Worm (Caenorhabditis elegans) whole organism, L4 larva: ENCODE data around the gene K11H3.2.
A peak's percentile ranks its signal among the peaks of the same experiment; 100 is the strongest.

Experiments used
- F37D6.2 ChIP-seq: sonication (generic microtip); optimal IDR thresholded peaks from 2 replicates; lab custom pipeline; 2016; ENCODE audit warnings: mild to moderate bottlenecking, missing genetic modification characterization, missing compliant biosample characterization
- F44E2.7 ChIP-seq: fragments of 200-800 bp; sonication (Bioruptor generic); IDR thresholded peaks from 2 replicates; pipeline ENCODE4 v2.1.2; 2022; ENCODE audit warnings: missing genetic modification characterization, missing compliant biosample characterization
- T20F7.1 ChIP-seq: fragments of 200-800 bp; sonication (Bioruptor generic); optimal IDR thresholded peaks from 2 replicates; lab custom pipeline; 2018; ENCODE audit warnings: mild to moderate bottlenecking, missing genetic modification characterization, missing compliant biosample characterization
- T26A8.4 ChIP-seq: fragments of 200-800 bp; sonication (Bioruptor generic); IDR thresholded peaks from 2 replicates; pipeline ENCODE4 v1.3.6; 2022; ENCODE audit warnings: missing genetic modification characterization, missing compliant biosample characterization
- Y105C5A.15 ChIP-seq: fragments of 200-800 bp; sonication (Bioruptor generic); IDR thresholded peaks from 2 replicates; pipeline ENCODE4 v1.3.6; 2022; ENCODE audit warnings: missing genetic modification characterization, missing compliant biosample characterization
- Y48G9A.11 ChIP-seq: fragments of 200-800 bp; sonication (Bioruptor generic); IDR thresholded peaks from 2 replicates; pipeline ENCODE4 v1.3.6; 2022; ENCODE audit warnings: missing genetic modification reagents, missing genetic modification characterization, missing compliant biosample characterization
- Y5F2A.4 ChIP-seq: fragments of 200-800 bp; sonication (Bioruptor generic); optimal IDR thresholded peaks from 2 replicates; lab custom pipeline; 2018; ENCODE audit warnings: mild to moderate bottlenecking, missing genetic modification characterization, missing compliant biosample characterization
- ZK337.2 ChIP-seq: fragments of 200-800 bp; sonication (Bioruptor generic); IDR thresholded peaks from 2 replicates; pipeline ENCODE4 v1.3.6; 2022; ENCODE audit warnings: missing genetic modification reagents, missing genetic modification characterization, missing compliant biosample characterization
- aha-1 ChIP-seq: fragments of 150-350 bp; peaks from one replicate; lab custom pipeline; 2014; ENCODE audit warnings: missing biosample characterization, missing genetic modification characterization
- ama-1 ChIP-seq: fragments of 150-350 bp; optimal IDR thresholded peaks from 2 replicates; lab custom pipeline; 2014; ENCODE audit warnings: inconsistent platforms, mixed read lengths
- arid-1 ChIP-seq: fragments of 200-800 bp; sonication (Bioruptor generic); conservative IDR thresholded peaks from 2 replicates; pipeline ENCODE4 v1.3.6; 2022; ENCODE audit warnings: missing genetic modification reagents, missing genetic modification characterization, missing compliant biosample characterization
- attf-4 ChIP-seq: sonication (generic microtip); optimal IDR thresholded peaks from 3 replicates; lab custom pipeline; 2017; ENCODE audit warnings: missing biosample characterization, missing genetic modification characterization
- ceh-82 ChIP-seq: sonication (generic microtip); optimal IDR thresholded peaks from 2 replicates; lab custom pipeline; 2017; ENCODE audit warnings: missing biosample characterization, missing genetic modification characterization
- daf-16 ChIP-seq, 3 experiments: sonication (generic microtip); optimal IDR thresholded peaks; 2 replicates each; lab custom pipeline; 2016 to 2017; ENCODE audit warnings: missing genetic modification characterization in 3 of 3, missing genetic modification reagents in 3 of 3, mild to moderate bottlenecking in 2 of 3, missing compliant biosample characterization in 2 of 3, missing biosample characterization in 1 of 3, moderate library complexity in 1 of 3
- daf-8 ChIP-seq: fragments of 200-800 bp; sonication (Bioruptor generic); IDR thresholded peaks from 2 replicates; pipeline ENCODE4 v1.3.6; 2022; ENCODE audit warnings: missing genetic modification characterization, missing compliant biosample characterization
- dmd-6 ChIP-seq: fragments of 200-800 bp; sonication (Bioruptor generic); IDR thresholded peaks from 2 replicates; pipeline ENCODE4 v1.3.6; 2022; ENCODE audit warnings: missing genetic modification reagents, missing genetic modification characterization, missing compliant biosample characterization
- dpl-1 ChIP-seq: fragments of 150-350 bp; optimal IDR thresholded peaks from 2 replicates; lab custom pipeline; 2014; ENCODE audit warnings: missing biosample characterization, missing genetic modification reagents, missing genetic modification characterization
- dve-1 ChIP-seq: sonication (generic microtip); optimal IDR thresholded peaks from 2 replicates; lab custom pipeline; 2017; ENCODE audit warnings: antibody characterized with exemption, mild to moderate bottlenecking, missing genetic modification characterization, missing compliant biosample characterization; ENCODE audit not compliant: insufficient read depth
- fkh-10 ChIP-seq: fragments of 150-350 bp; optimal IDR thresholded peaks from 2 replicates; lab custom pipeline; 2014; ENCODE audit warnings: missing biosample characterization, missing genetic modification reagents, missing genetic modification characterization
- fos-1 ChIP-seq: fragments of 150-350 bp; optimal IDR thresholded peaks from 2 replicates; lab custom pipeline; 2014; ENCODE audit warnings: missing biosample characterization, missing genetic modification characterization
- gei-8 ChIP-seq: fragments of 200-800 bp; sonication (Bioruptor generic); optimal IDR thresholded peaks from 2 replicates; lab custom pipeline; 2018; ENCODE audit warnings: mild to moderate bottlenecking, missing genetic modification characterization, missing compliant biosample characterization
- hif-1 ChIP-seq, 2 experiments: sonication (generic microtip); optimal IDR thresholded peaks; 2 replicates each; lab custom pipeline; 2016 to 2017; ENCODE audit warnings: missing compliant biosample characterization in 2 of 2, missing genetic modification characterization in 2 of 2, missing genetic modification reagents in 2 of 2, missing genotype in 2 of 2, mild to moderate bottlenecking in 1 of 2
- hlh-11 ChIP-seq: fragments of 200-800 bp; sonication (Bioruptor generic); optimal IDR thresholded peaks from 2 replicates; lab custom pipeline; 2018; ENCODE audit warnings: mild to moderate bottlenecking, missing genetic modification characterization, missing compliant biosample characterization
- hlh-30 ChIP-seq: sonication (generic microtip); optimal IDR thresholded peaks from 2 replicates; lab custom pipeline; 2017; ENCODE audit warnings: antibody characterized with exemption, mild to moderate bottlenecking, missing genetic modification characterization, missing compliant biosample characterization; ENCODE audit not compliant: insufficient read depth
- hmg-1.1 ChIP-seq: fragments of 200-800 bp; sonication (Bioruptor generic); IDR thresholded peaks from 2 replicates; pipeline ENCODE4 v1.3.6; 2022; ENCODE audit warnings: missing genetic modification reagents, missing genetic modification characterization, missing compliant biosample characterization
- jun-1 ChIP-seq: fragments of 150-350 bp; optimal IDR thresholded peaks from 2 replicates; lab custom pipeline; 2014; ENCODE audit warnings: missing biosample characterization, missing genetic modification reagents, missing genetic modification characterization
- lin-38 ChIP-seq: fragments of 200-800 bp; sonication (Bioruptor generic); IDR thresholded peaks from 2 replicates; pipeline ENCODE4 v1.3.6; 2022; ENCODE audit warnings: missing genetic modification reagents, missing genetic modification characterization, missing compliant biosample characterization
- lsy-2 ChIP-seq, 2 experiments: fragments of 150-350 bp in 1 of 2; sonication (generic microtip) in 1 of 2; optimal IDR thresholded peaks; 2 replicates each; lab custom pipeline; 2014 to 2017; ENCODE audit warnings: missing biosample characterization in 2 of 2, missing genetic modification characterization in 2 of 2
- madf-5 ChIP-seq, 2 experiments: fragments of 200-800 bp; sonication (Bioruptor generic); IDR thresholded peaks; 2 replicates each; pipeline ENCODE4 v1.3.6; 2022; ENCODE audit warnings: missing compliant biosample characterization in 2 of 2, missing genetic modification characterization in 2 of 2
- mes-2 ChIP-seq: sonication (generic microtip); optimal IDR thresholded peaks from 2 replicates; lab custom pipeline; 2016; ENCODE audit warnings: missing genotype, mild to moderate bottlenecking, missing genetic modification characterization, missing compliant biosample characterization; ENCODE audit not compliant: poor library complexity, severe bottlenecking
- mxl-3 ChIP-seq: fragments of 200-800 bp; sonication (Bioruptor generic); optimal IDR thresholded peaks from 2 replicates; lab custom pipeline; 2018; ENCODE audit warnings: mild to moderate bottlenecking, missing genetic modification characterization, missing compliant biosample characterization
- nhr-25 ChIP-seq: sonication (generic microtip); optimal IDR thresholded peaks from 2 replicates; lab custom pipeline; 2017; ENCODE audit warnings: missing genetic modification characterization, mild to moderate bottlenecking, missing compliant biosample characterization, antibody characterized with exemption, moderate library complexity, borderline replicate concordance; ENCODE audit not compliant: insufficient read depth
- nhr-6 ChIP-seq: fragments of 150-350 bp; optimal IDR thresholded peaks from 2 replicates; lab custom pipeline; 2014; ENCODE audit warnings: missing biosample characterization, missing genetic modification characterization
- php-3 ChIP-seq: fragments of 200-800 bp; sonication (Bioruptor generic); IDR thresholded peaks from 2 replicates; pipeline ENCODE4 v1.3.6; 2022; ENCODE audit warnings: missing genetic modification reagents, missing genetic modification characterization, missing compliant biosample characterization
- pqm-1 ChIP-seq: sonication (generic microtip); optimal IDR thresholded peaks from 2 replicates; lab custom pipeline; 2017; ENCODE audit warnings: missing biosample characterization, missing genetic modification characterization
- rbr-2 ChIP-seq: sonication (generic microtip); optimal IDR thresholded peaks from 2 replicates; lab custom pipeline; 2016; ENCODE audit warnings: missing genotype, missing genetic modification characterization, missing compliant biosample characterization
- saeg-2 ChIP-seq: fragments of 200-800 bp; sonication (Bioruptor generic); IDR thresholded peaks from 2 replicates; pipeline ENCODE4 v1.3.6; 2022; ENCODE audit warnings: missing genetic modification reagents, missing genetic modification characterization, missing compliant biosample characterization
- snpc-1.2 ChIP-seq: fragments of 200-800 bp; sonication (Bioruptor generic); IDR thresholded peaks from 2 replicates; pipeline ENCODE4 v1.3.6; 2022; ENCODE audit warnings: missing genetic modification reagents, missing genetic modification characterization, missing compliant biosample characterization
- snpc-4 ChIP-seq: fragments of 150-350 bp; optimal IDR thresholded peaks from 2 replicates; lab custom pipeline; 2014; ENCODE audit warnings: missing biosample characterization, missing genetic modification characterization
- tag-97 ChIP-seq: fragments of 200-800 bp; sonication (Bioruptor generic); IDR thresholded peaks from 2 replicates; pipeline ENCODE4 v1.3.6; 2022; ENCODE audit warnings: missing genetic modification characterization, missing compliant biosample characterization
- unc-130 ChIP-seq: sonication (generic microtip); optimal IDR thresholded peaks from 2 replicates; lab custom pipeline; 2016; ENCODE audit warnings: missing genetic modification reagents, missing genetic modification characterization, missing compliant biosample characterization
- unc-62 ChIP-seq, 3 experiments: fragments of 150-350 bp in 1 of 3; sonication (generic microtip); optimal IDR thresholded peaks in 2 of 3; peaks in 1 of 3; 1 replicate in 1 of 3; 2 replicates in 2 of 3; lab custom pipeline; 2014 to 2017; ENCODE audit warnings: missing biosample characterization in 3 of 3, missing genetic modification characterization in 3 of 3, missing genetic modification reagents in 3 of 3, missing genotype in 1 of 3
- zag-1 ChIP-seq: fragments of 150-350 bp; optimal IDR thresholded peaks from 2 replicates; lab custom pipeline; 2014; ENCODE audit warnings: missing biosample characterization, missing genetic modification characterization
- zip-11 ChIP-seq: fragments of 200-800 bp; sonication (Bioruptor generic); IDR thresholded peaks from 2 replicates; pipeline ENCODE4 v1.3.6; 2022; ENCODE audit warnings: missing genetic modification characterization, missing compliant biosample characterization
- zip-2 ChIP-seq: fragments of 150-350 bp; optimal IDR thresholded peaks from 2 replicates; lab custom pipeline; 2014; ENCODE audit warnings: missing biosample characterization, missing genetic modification characterization

K11H3.2 gene

ce11 chrIII:9846093-9846492 lies at the start of gene K11H3.2:
Gene K11H3.2 (plus strand): TSS chrIII:9846393.
- TF ChIP-seq ceh-82 (no peak), Y48G9A.11 (GFP tag; lab: Robert Waterston, UW) (no peak)
- TF ChIP-seq, all 104 proteins: peak for 0

ce11 chrIII:9796448-9796847 lies 49.7 kb upstream of the K11H3.2 start, which contains the start of gene srxa-10:
Gene srxa-10 (minus strand): TSS chrIII:9796548.
- TF ChIP-seq mes-2 (tag; lab: Kevin White, UChicago) (no peak), unc-130 (no peak), T20F7.1 (GFP tag; lab: Kevin White, UChicago) (no peak), attf-4 (tag; lab: Kevin White, UChicago) (no peak), ama-1 (lab: Kevin White, UChicago) (no peak), nhr-6 (tag; lab: Kevin White, UChicago) (no peak), fkh-10 (GFP tag; lab: Kevin White, UChicago) (no peak), snpc-1.2 (GFP tag; lab: Robert Waterston, UW) (no peak), Y105C5A.15 (GFP tag; lab: Robert Waterston, UW) (no peak)

- TF ChIP-seq php-3 (GFP tag; lab: Robert Waterston, UW): no peak
- TF ChIP-seq T26A8.4 (GFP tag; lab: Robert Waterston, UW): no peak
- no peak for TF ChIP-seq arid-1 (GFP tag; lab: Robert Waterston, UW)
- no peak for TF ChIP-seq dve-1 (tag; lab: Kevin White, UChicago)
- no peak for TF ChIP-seq saeg-2 (GFP tag; lab: Robert Waterston, UW)
- no peak for TF ChIP-seq gei-8
- peak; percentile 89 for TF ChIP-seq mes-2 (tag; lab: Kevin White, UChicago)
- peak; percentile 26 for TF ChIP-seq lin-38
- no peak for TF ChIP-seq zip-11 (GFP tag; lab: Robert Waterston, UW)
- no peak for TF ChIP-seq nhr-25
- no peak for TF ChIP-seq zip-2 (tag; lab: Kevin White, UChicago)
- TF ChIP-seq aha-1 (tag; lab: Kevin White, UChicago): peak; percentile 68
- no peak for TF ChIP-seq snpc-4 (tag; lab: Kevin White, UChicago)
- 0 out of 2 replicates have a peak, but pooled peaks have one; percentile 8 for TF ChIP-seq hmg-1.1 (GFP tag; lab: Robert Waterston, UW)
- TF ChIP-seq hlh-30 (tag; lab: Kevin White, UChicago): no peak
- TF ChIP-seq pqm-1: no peak
- no peak for TF ChIP-seq Y5F2A.4 (GFP tag; lab: Kevin White, UChicago)
- TF ChIP-seq ZK337.2 (GFP tag; lab: Robert Waterston, UW): no peak
- no peak for TF ChIP-seq dmd-6 (GFP tag; lab: Robert Waterston, UW)
- no peak for TF ChIP-seq hlh-11
- no peak for TF ChIP-seq mxl-3 (GFP tag; lab: Kevin White, UChicago)
- no peak for TF ChIP-seq daf-16 (GFP tag; optimal IDR thresholded peaks at IDR 0.05; lab: Kevin White, UChicago)
- peak; percentile 10 for TF ChIP-seq daf-16 (tag; optimal IDR thresholded peaks at IDR 0.05; lab: Kevin White, UChicago)
- peak in 1 of 2 experiments; percentile 56 for TF ChIP-seq lsy-2 (tag; optimal IDR thresholded peaks at IDR 0.05; lab: Kevin White, UChicago)
- TF ChIP-seq hif-1 (tag; optimal IDR thresholded peaks at IDR 0.05; lab: Kevin White, UChicago): no peak
- no peak for TF ChIP-seq rbr-2
- no peak for TF ChIP-seq zag-1 (tag; lab: Kevin White, UChicago)
- no peak for TF ChIP-seq F37D6.2 (tag; lab: Kevin White, UChicago)
- no peak for TF ChIP-seq fos-1
- no peak for TF ChIP-seq F44E2.7 (GFP tag; lab: Robert Waterston, UW)
- no peak for TF ChIP-seq dpl-1 (GFP tag; lab: Kevin White, UChicago)
- no peak for TF ChIP-seq attf-4 (tag; lab: Kevin White, UChicago)
- no peak for TF ChIP-seq daf-8 (GFP tag; lab: Robert Waterston, UW)
- no peak for TF ChIP-seq jun-1 (tag; lab: Kevin White, UChicago)
- TF ChIP-seq unc-62 (GFP tag; optimal IDR thresholded peaks at IDR 0.05 in 1 of 2; lab: Kevin White, UChicago): no peak
- no peak for TF ChIP-seq unc-62 (tag; optimal IDR thresholded peaks at IDR 0.05; lab: Kevin White, UChicago)
- TF ChIP-seq tag-97 (GFP tag; lab: Robert Waterston, UW): no peak
- no peak for TF ChIP-seq madf-5 (GFP tag; IDR thresholded peaks at IDR 0.05; lab: Robert Waterston, UW)
Observed at ce11 chrIII:9798478-9799157, 47.6 kb upstream of the K11H3.2 start, which contains the start of gene ZK632.2. Gene ZK632.2 (plus strand): TSS chrIII:9799107.
